Worm (Caenorhabditis elegans): ENCODE data around the gene F35C11.5.

ce11 chrII:8276057-8276456 lies 22.5 kb downstream of the F35C11.5 start, which contains the start of the genes gei-14 and slc-25A32:
- TF ChIP-seq nhr-23 (tag; optimal IDR thresholded peaks at IDR 0.05) (no peak), blmp-1 (tag; optimal IDR thresholded peaks at IDR 0.05; ENCODE audit: insufficient read depth) (no peak), egl-27 (tag; optimal IDR thresholded peaks at IDR 0.05) (no peak), ztf-4 (tag; optimal IDR thresholded peaks at IDR 0.05) (no peak), nhr-11 (tag; optimal IDR thresholded peaks at IDR 0.05) (no peak), aly-2 (tag; optimal IDR thresholded peaks at IDR 0.05) (no peak)
